Fruit fly (Drosophila melanogaster) S2 (cell line): ENCODE data around the gene SKIP.

Experiments
- CG8478 ChIP-seq: fragments of >200 bp; optimal IDR thresholded peaks from 2 replicates; lab custom pipeline; 2018
- CTCF ChIP-seq, 2 experiments: fragments of >200 bp; optimal IDR thresholded peaks; 2 replicates each; lab custom pipeline; 2018

The SKIP gene

dm6 chr3R:22135503-22135902 is 1.9 kb downstream of the SKIP start:
- TF ChIP-seq CG8478 (lab: Kevin White, UChicago), result no peak

dm6 chr3R:22136967-22137516 is 3.4 kb downstream of the SKIP start:
- TF ChIP-seq CG8478 (lab: Kevin White, UChicago) (no peak), CTCF (optimal IDR thresholded peaks at IDR 0.05; lab: Kevin White, UChicago) (no peak)

- no peak for TF ChIP-seq CG8478 (lab: Kevin White, UChicago)
- no peak for TF ChIP-seq CTCF (optimal IDR thresholded peaks at IDR 0.05; lab: Kevin White, UChicago)
Measured at dm6 chr3R:22139113-22139512, 5.5 kb downstream of the SKIP start.

- TF ChIP-seq CTCF (optimal IDR thresholded peaks at IDR 0.05; lab: Kevin White, UChicago) (no peak), CG8478 (lab: Kevin White, UChicago) (no peak)
Measured at dm6 chr3R:22139916-22140455, 6.4 kb downstream of the SKIP start.

- no peak for TF ChIP-seq CTCF (optimal IDR thresholded peaks at IDR 0.05; lab: Kevin White, UChicago)
Measured at dm6 chr3R:22141332-22141731, 7.7 kb downstream of the SKIP start.

dm6 chr3R:22142495-22142894 is 8.9 kb downstream of the SKIP start:
- TF ChIP-seq CG8478 (lab: Kevin White, UChicago) (no peak), CTCF (optimal IDR thresholded peaks at IDR 0.05; lab: Kevin White, UChicago) (no peak)

- TF ChIP-seq CTCF (optimal IDR thresholded peaks at IDR 0.05; lab: Kevin White, UChicago) (no peak), CG8478 (lab: Kevin White, UChicago) (no peak)
Measured at dm6 chr3R:22145425-22146411, 12.1 kb downstream of the SKIP start.

- no peak for TF ChIP-seq CTCF (optimal IDR thresholded peaks at IDR 0.05; lab: Kevin White, UChicago)
- no peak for TF ChIP-seq CG8478 (lab: Kevin White, UChicago)
Measured at dm6 chr3R:22146549-22146948, 12.9 kb downstream of the SKIP start.

dm6 chr3R:22147426-22147825 is 13.8 kb downstream of the SKIP start:
- TF ChIP-seq CTCF (optimal IDR thresholded peaks at IDR 0.05; lab: Kevin White, UChicago) (no peak), CG8478 (lab: Kevin White, UChicago) (no peak)

dm6 chr3R:22148274-22148673 is 14.6 kb downstream of the SKIP start:
- TF ChIP-seq CG8478 (lab: Kevin White, UChicago) (no peak), CTCF (optimal IDR thresholded peaks at IDR 0.05; lab: Kevin White, UChicago) (no peak)

- TF ChIP-seq CG8478 (lab: Kevin White, UChicago) (no peak), CTCF (optimal IDR thresholded peaks at IDR 0.05; lab: Kevin White, UChicago) (no peak)
Measured at dm6 chr3R:22149923-22150322, 16.3 kb downstream of the SKIP start.

- TF ChIP-seq CG8478 (lab: Kevin White, UChicago), result no peak
- no peak for TF ChIP-seq CTCF (optimal IDR thresholded peaks at IDR 0.05; lab: Kevin White, UChicago)
Measured at dm6 chr3R:22150433-22150832, 16.8 kb downstream of the SKIP start.

dm6 chr3R:22152424-22152823 is 18.8 kb downstream of the SKIP start:
- TF ChIP-seq CG8478 (lab: Kevin White, UChicago), result no peak
- TF ChIP-seq CTCF (optimal IDR thresholded peaks at IDR 0.05; lab: Kevin White, UChicago), result no peak

- TF ChIP-seq CG8478 (lab: Kevin White, UChicago) (no peak), CTCF (optimal IDR thresholded peaks at IDR 0.05; lab: Kevin White, UChicago) (no peak)
Measured at dm6 chr3R:22153693-22154092, 20.1 kb downstream of the SKIP start.

- TF ChIP-seq CG8478 (lab: Kevin White, UChicago) (no peak), CTCF (optimal IDR thresholded peaks at IDR 0.05; lab: Kevin White, UChicago) (no peak)
Measured at dm6 chr3R:22158243-22158642, 24.6 kb downstream of the SKIP start.
